Fruit fly (Drosophila melanogaster) whole organism, embryonic: ENCODE measurements around the gene Larp7.

Source experiments
- Abd-B ChIP-seq: fragments of 200-800 bp; sonication (Bioruptor generic); optimal IDR thresholded peaks from 2 replicates; lab custom pipeline; 2018; ENCODE audit warnings: missing biosample characterization, mild to moderate bottlenecking, missing genetic modification characterization, moderate library complexity
- Blimp-1 ChIP-seq: fragments of 200-800 bp; sonication (Bioruptor generic); optimal IDR thresholded peaks from 3 replicates; lab custom pipeline; 2018; ENCODE audit warnings: missing biosample characterization, missing genetic modification characterization, mild to moderate bottlenecking, moderate library complexity, missing genetic modification reagents
- CG10431 ChIP-seq: fragments of 200-800 bp; sonication (Bioruptor generic); optimal IDR thresholded peaks from 3 replicates; lab custom pipeline; 2018; ENCODE audit warnings: missing biosample characterization, mild to moderate bottlenecking, missing genetic modification characterization
- CG10979 ChIP-seq: fragments of 200-800 bp; sonication (Bioruptor generic); optimal IDR thresholded peaks from 2 replicates; lab custom pipeline; 2018; ENCODE audit warnings: missing biosample characterization, mild to moderate bottlenecking, missing genetic modification characterization, moderate library complexity
- CG13624 ChIP-seq: fragments of 200-800 bp; sonication (Bioruptor generic); optimal IDR thresholded peaks from 2 replicates; lab custom pipeline; 2016; ENCODE audit warnings: missing biosample characterization, missing genetic modification characterization
- CG13775 ChIP-seq: fragments of 200-800 bp; sonication (Bioruptor generic); optimal IDR thresholded peaks from 3 replicates; lab custom pipeline; 2017; ENCODE audit warnings: missing biosample characterization, mild to moderate bottlenecking, missing genetic modification characterization
- CG14710 ChIP-seq: fragments of 200-800 bp; sonication (Bioruptor generic); optimal IDR thresholded peaks from 3 replicates; lab custom pipeline; 2019; ENCODE audit warnings: missing biosample characterization, mild to moderate bottlenecking, missing genetic modification characterization, moderate library complexity
- CG15514 ChIP-seq: fragments of 200-800 bp; sonication (Bioruptor generic); optimal IDR thresholded peaks from 3 replicates; lab custom pipeline; 2017; ENCODE audit warnings: missing biosample characterization, missing genetic modification characterization, mild to moderate bottlenecking, moderate library complexity, missing genetic modification reagents
- CG1603 ChIP-seq: fragments of 200-800 bp; sonication (Bioruptor generic); optimal IDR thresholded peaks from 2 replicates; lab custom pipeline; 2019; ENCODE audit warnings: missing biosample characterization, mild to moderate bottlenecking, missing genetic modification characterization, moderate library complexity
- CG1647 ChIP-seq: fragments of 200-800 bp; sonication (Bioruptor generic); optimal IDR thresholded peaks from 3 replicates; lab custom pipeline; 2016; ENCODE audit warnings: missing biosample characterization, missing genetic modification characterization
- CG16779 ChIP-seq: fragments of 200-800 bp; sonication (Bioruptor generic); IDR thresholded peaks from 2 replicates; pipeline ENCODE4 v1.3.6; 2022; ENCODE audit warnings: missing biosample characterization, missing genetic modification characterization
- CG18262 ChIP-seq: fragments of 200-800 bp; optimal IDR thresholded peaks from 3 replicates; lab custom pipeline; 2019; ENCODE audit warnings: missing biosample characterization, mild to moderate bottlenecking, missing genetic modification characterization, moderate library complexity
- CG2712 ChIP-seq: fragments of 200-800 bp; optimal IDR thresholded peaks from 3 replicates; lab custom pipeline; 2019; ENCODE audit warnings: missing biosample characterization, mild to moderate bottlenecking, missing genetic modification characterization, moderate library complexity
- CG2889 ChIP-seq: fragments of 200-800 bp; sonication (Bioruptor generic); IDR thresholded peaks from 3 replicates; pipeline ENCODE4 v1.3.6; 2022; ENCODE audit warnings: missing biosample characterization, missing genetic modification characterization
- CG30403 ChIP-seq: fragments of 200-800 bp; sonication (Bioruptor generic); optimal IDR thresholded peaks from 3 replicates; lab custom pipeline; 2016; ENCODE audit warnings: missing biosample characterization, missing genetic modification characterization
- CG3726 ChIP-seq: fragments of 200-800 bp; sonication (Bioruptor generic); IDR thresholded peaks from 3 replicates; pipeline ENCODE4, ENCODE4 v1.3.6; 2022; ENCODE audit warnings: missing biosample characterization, missing genetic modification characterization
- CG4730 ChIP-seq: fragments of 200-800 bp; sonication (Bioruptor generic); IDR thresholded peaks from 2 replicates; pipeline ENCODE4 v1.3.6; 2022; ENCODE audit warnings: missing biosample characterization, missing genetic modification characterization
- CG6765 ChIP-seq: fragments of 200-800 bp; sonication (Bioruptor generic); optimal IDR thresholded peaks from 3 replicates; lab custom pipeline; 2017; ENCODE audit warnings: missing biosample characterization, mild to moderate bottlenecking, missing genetic modification characterization
- CG6791 ChIP-seq: fragments of 200-800 bp; sonication (Bioruptor generic); IDR thresholded peaks from 3 replicates; pipeline ENCODE4 v1.3.6; 2022; ENCODE audit warnings: missing biosample characterization, missing genetic modification characterization; ENCODE audit not compliant: partially characterized antibody
- CG7556 ChIP-seq: fragments of 200-800 bp; sonication (Bioruptor generic); optimal IDR thresholded peaks from 2 replicates; lab custom pipeline; 2017; ENCODE audit warnings: missing biosample characterization, mild to moderate bottlenecking, missing genetic modification characterization
- CG7928 ChIP-seq: fragments of 200-800 bp; sonication (Bioruptor generic); optimal IDR thresholded peaks from 2 replicates; lab custom pipeline; 2017; ENCODE audit warnings: missing biosample characterization, mild to moderate bottlenecking, missing genetic modification characterization
- CG8290 ChIP-seq, 3 experiments: fragments of 200-800 bp; sonication (Bioruptor generic); optimal IDR thresholded peaks; 2 replicates each; lab custom pipeline; 2016 to 2019; ENCODE audit warnings: missing biosample characterization in 3 of 3, missing genetic modification characterization in 3 of 3, mild to moderate bottlenecking in 2 of 3, moderate library complexity in 1 of 3
- CG8944 ChIP-seq: fragments of 200-800 bp; sonication (Bioruptor generic); optimal IDR thresholded peaks from 3 replicates; lab custom pipeline; 2016; ENCODE audit warnings: missing biosample characterization, missing genetic modification characterization
- CG9727 ChIP-seq: fragments of 200-800 bp; sonication (Bioruptor generic); optimal IDR thresholded peaks from 3 replicates; lab custom pipeline; 2017; ENCODE audit warnings: missing biosample characterization, mild to moderate bottlenecking, missing genetic modification characterization
- CTCF ChIP-seq: fragments of 200-800 bp; sonication (Bioruptor generic); optimal IDR thresholded peaks from 2 replicates; lab custom pipeline; 2017; ENCODE audit warnings: missing biosample characterization, mild to moderate bottlenecking, missing genetic modification characterization, moderate library complexity
- Doc3 ChIP-seq: fragments of 200-800 bp; sonication (Bioruptor generic); IDR thresholded peaks from 3 replicates; pipeline ENCODE4 v1.3.6; 2022; ENCODE audit warnings: missing biosample characterization, missing genetic modification characterization; ENCODE audit not compliant: partially characterized antibody
- HHEX ChIP-seq: fragments of 200-800 bp; sonication (Bioruptor generic); optimal IDR thresholded peaks from 3 replicates; lab custom pipeline; 2017; ENCODE audit warnings: missing biosample characterization, mild to moderate bottlenecking, missing genetic modification characterization, missing genetic modification reagents
- Hmx ChIP-seq: fragments of 200-800 bp; sonication (Bioruptor generic); optimal IDR thresholded peaks from 2 replicates; lab custom pipeline; 2016; ENCODE audit warnings: missing biosample characterization, missing genetic modification characterization
- Hr3 ChIP-seq: fragments of 200-800 bp; sonication (Bioruptor generic); optimal IDR thresholded peaks from 3 replicates; lab custom pipeline; 2016; ENCODE audit warnings: missing biosample characterization, missing genetic modification characterization
- Hsf ChIP-seq: fragments of 200-800 bp; sonication (Bioruptor generic); optimal IDR thresholded peaks from 3 replicates; lab custom pipeline; 2016; ENCODE audit warnings: missing biosample characterization, missing genetic modification characterization
- Lim3 ChIP-seq: fragments of 200-800 bp; sonication (Bioruptor generic); IDR thresholded peaks from 2 replicates; pipeline ENCODE4 v1.3.6; 2022; ENCODE audit warnings: missing biosample characterization, missing genetic modification characterization
- Meics ChIP-seq: fragments of 200-800 bp; sonication (Bioruptor generic); optimal IDR thresholded peaks from 2 replicates; lab custom pipeline; 2017; ENCODE audit warnings: missing biosample characterization, mild to moderate bottlenecking, missing genetic modification characterization
- Neu2 ChIP-seq: fragments of 200-800 bp; sonication (Bioruptor generic); optimal IDR thresholded peaks from 3 replicates; lab custom pipeline; 2016; ENCODE audit warnings: missing biosample characterization, missing genetic modification characterization, borderline replicate concordance
- NfI ChIP-seq: fragments of 200-800 bp; sonication (Bioruptor generic); optimal IDR thresholded peaks from 3 replicates; lab custom pipeline; 2018; ENCODE audit warnings: missing biosample characterization, mild to moderate bottlenecking, missing genetic modification characterization, moderate library complexity
- PHDP ChIP-seq: fragments of 200-800 bp; sonication (Bioruptor generic); optimal IDR thresholded peaks from 3 replicates; lab custom pipeline; 2018; ENCODE audit warnings: missing biosample characterization, mild to moderate bottlenecking, missing genetic modification characterization, moderate library complexity
- da ChIP-seq: fragments of 200-800 bp; sonication (Bioruptor generic); optimal IDR thresholded peaks from 2 replicates; lab custom pipeline; 2016; ENCODE audit warnings: missing biosample characterization, missing genetic modification characterization
- exex ChIP-seq: fragments of 200-800 bp; sonication (Bioruptor generic); optimal IDR thresholded peaks from 4 replicates; lab custom pipeline; 2018; ENCODE audit warnings: missing biosample characterization, mild to moderate bottlenecking, missing genetic modification characterization, moderate library complexity
- eyg ChIP-seq: fragments of 200-800 bp; sonication (Bioruptor generic); optimal IDR thresholded peaks from 3 replicates; lab custom pipeline; 2016; ENCODE audit warnings: missing biosample characterization, missing genetic modification characterization
- gce ChIP-seq: fragments of 200-800 bp; sonication (Bioruptor generic); IDR thresholded peaks from 3 replicates; pipeline ENCODE4 v1.3.6; 2022; ENCODE audit warnings: missing biosample characterization, missing genetic modification characterization
- gfzf ChIP-seq: fragments of 200-800 bp; sonication (Bioruptor generic); optimal IDR thresholded peaks from 2 replicates; lab custom pipeline; 2016; ENCODE audit warnings: missing biosample characterization, mild to moderate bottlenecking, missing genetic modification characterization, moderate library complexity
- lab ChIP-seq: fragments of 200-800 bp; sonication (Bioruptor generic); optimal IDR thresholded peaks from 3 replicates; lab custom pipeline; 2017; ENCODE audit warnings: missing biosample characterization, missing genetic modification characterization, mild to moderate bottlenecking, moderate library complexity, missing genetic modification reagents
- odd ChIP-seq: fragments of 200-800 bp; sonication (Bioruptor generic); optimal IDR thresholded peaks from 2 replicates; lab custom pipeline; 2017; ENCODE audit warnings: missing biosample characterization, mild to moderate bottlenecking, missing genetic modification characterization
- rib ChIP-seq: fragments of 200-800 bp; sonication (Bioruptor generic); IDR thresholded peaks from 2 replicates; pipeline ENCODE4 v1.3.6; 2022; ENCODE audit warnings: missing biosample characterization, missing genetic modification characterization
- run ChIP-seq: fragments of 200-800 bp; sonication (Bioruptor generic); optimal IDR thresholded peaks from 3 replicates; lab custom pipeline; 2018; ENCODE audit warnings: missing biosample characterization, mild to moderate bottlenecking, missing genetic modification characterization
- slbo ChIP-seq: fragments of 200-800 bp; sonication (Bioruptor generic); IDR thresholded peaks from 2 replicates; pipeline ENCODE4 v1.3.6; 2022; ENCODE audit warnings: missing biosample characterization, missing genetic modification characterization
- tgo ChIP-seq: fragments of 200-800 bp; sonication (Bioruptor generic); IDR thresholded peaks from 3 replicates; pipeline ENCODE4 v1.3.6; 2022; ENCODE audit warnings: missing biosample characterization, missing genetic modification characterization
- tup ChIP-seq: fragments of 200-800 bp; sonication (Bioruptor generic); optimal IDR thresholded peaks from 2 replicates; lab custom pipeline; 2016; ENCODE audit warnings: missing biosample characterization, mild to moderate bottlenecking, missing genetic modification characterization, moderate library complexity
- zf30C ChIP-seq: fragments of 200-800 bp; sonication (Bioruptor generic); optimal IDR thresholded peaks from 3 replicates; lab custom pipeline; 2018; ENCODE audit warnings: missing biosample characterization, mild to moderate bottlenecking, missing genetic modification characterization

The Larp7 gene

dm6 chrX:9201866-9202681 lies 41.5 kb upstream of the Larp7 start (continued):
- TF ChIP-seq Blimp-1 (GFP tag; lab: Kevin White, UChicago) (peak; percentile 51), Meics (peak; percentile 93), run (no peak), HHEX (GFP tag; lab: Kevin White, UChicago) (peak; percentile 86), CG8944 (GFP tag; lab: Kevin White, UChicago) (no peak), Abd-B (peak; percentile 66), CG7928 (peak; percentile 42), CG1647 (no peak), tgo (peak; percentile 82; the same call in 2 of the 3 replicates), da (GFP tag; lab: Kevin White, UChicago) (no peak), CG3726 (no peak), Hmx (GFP tag; lab: Kevin White, UChicago) (no peak), gce (GFP tag; lab: Robert Waterston, UW) (peak; percentile 34; the same call in 1 of the 3 replicates), gfzf (no peak), CG6791 (GFP tag; lab: Robert Waterston, UW) (no peak), odd (GFP tag; lab: Kevin White, UChicago) (peak; percentile 58), CG2889 (GFP tag; lab: Robert Waterston, UW) (peak; percentile 69; the same call in 2 of the 3 replicates), CG13775 (GFP tag; lab: Kevin White, UChicago) (peak; percentile 79), PHDP (tag; lab: Kevin White, UChicago) (peak; percentile 81), CG1603 (tag; lab: Kevin White, UChicago) (peak; percentile 17), CG6765 (GFP tag; lab: Kevin White, UChicago) (peak; percentile 78), CG8290 (GFP tag; optimal IDR thresholded peaks at IDR 0.05; lab: Kevin White, UChicago) (no peak), CG8290 (tag; optimal IDR thresholded peaks at IDR 0.05; lab: Kevin White, UChicago) (peak in 1 of 2 experiments; percentile 84), Neu2 (GFP tag; lab: Kevin White, UChicago) (no peak), CG16779 (GFP tag; lab: Robert Waterston, UW) (peak; percentile 92), Hr3 (peak; percentile 52), CG4730 (GFP tag; lab: Robert Waterston, UW) (peak; percentile 78), CTCF (GFP tag; lab: Kevin White, UChicago) (no peak), exex (peak; percentile 53), Hsf (GFP tag; lab: Kevin White, UChicago) (peak; percentile 8), rib (peak; percentile 90), CG14710 (tag; lab: Kevin White, UChicago) (peak; percentile 38), CG9727 (GFP tag; lab: Kevin White, UChicago) (peak; percentile 78), slbo (GFP tag; lab: Robert Waterston, UW) (peak; percentile 96), CG15514 (GFP tag; lab: Kevin White, UChicago) (peak; percentile 87), CG13624 (peak; percentile 18), NfI (peak; percentile 69), CG2712 (peak; percentile 49), Doc3 (GFP tag; lab: Robert Waterston, UW) (no peak), Lim3 (no peak), zf30C (GFP tag; lab: Kevin White, UChicago) (peak; percentile 79), CG7556 (GFP tag; lab: Kevin White, UChicago) (peak; percentile 83), CG10979 (tag; lab: Kevin White, UChicago) (peak; percentile 57), CG18262 (peak; percentile 64), eyg (GFP tag; lab: Kevin White, UChicago) (no peak), CG10431 (GFP tag; lab: Kevin White, UChicago) (no peak), tup (no peak), CG30403 (GFP tag; lab: Kevin White, UChicago) (peak; percentile 54), lab (GFP tag; lab: Kevin White, UChicago) (peak; percentile 95)
